Worm (Caenorhabditis elegans) whole organism, young adult: Measurements from ENCODE around the gene osm-1.

Experiments
- F23B12.7 ChIP-seq: sonication (generic microtip); optimal IDR thresholded peaks from 2 replicates; lab custom pipeline; 2017; ENCODE audit warnings: missing genetic modification characterization, mild to moderate bottlenecking, missing compliant biosample characterization, antibody characterized with exemption, moderate library complexity; ENCODE audit not compliant: insufficient read depth
- ceh-100 ChIP-seq: fragments of 200-800 bp; sonication (Bioruptor generic); IDR thresholded peaks from 2 replicates; pipeline ENCODE4 v1.3.6; 2022; ENCODE audit warnings: missing genetic modification reagents, missing genetic modification characterization, missing compliant biosample characterization
- ceh-79 ChIP-seq: sonication (generic microtip); optimal IDR thresholded peaks from 2 replicates; lab custom pipeline; 2017; ENCODE audit warnings: mild to moderate bottlenecking, missing genetic modification characterization, missing compliant biosample characterization
- dox-1 ChIP-seq: fragments of 200-800 bp; sonication (Bioruptor generic); IDR thresholded peaks from 2 replicates; pipeline ENCODE4 v1.3.6; 2022; ENCODE audit warnings: missing genetic modification reagents, missing genetic modification characterization, missing compliant biosample characterization
- lag-1 ChIP-seq: fragments of 200-800 bp; sonication (Bioruptor generic); IDR thresholded peaks from 2 replicates; pipeline ENCODE4 v1.3.6; 2022; ENCODE audit warnings: missing genetic modification reagents, missing genetic modification characterization, missing compliant biosample characterization
- madf-10 ChIP-seq: sonication (generic microtip); optimal IDR thresholded peaks from 2 replicates; lab custom pipeline; 2016; ENCODE audit warnings: mild to moderate bottlenecking, missing genetic modification characterization, missing compliant biosample characterization
- mel-28 ChIP-seq: sonication (generic microtip); optimal IDR thresholded peaks from 2 replicates; lab custom pipeline; 2016; ENCODE audit warnings: borderline replicate concordance, mild to moderate bottlenecking, missing genetic modification characterization, missing compliant biosample characterization
- nfya-2 ChIP-seq: fragments of 200-800 bp; sonication (Bioruptor generic); IDR thresholded peaks from 2 replicates; pipeline ENCODE4 v1.3.6; 2022; ENCODE audit warnings: missing genetic modification reagents, missing genetic modification characterization, missing compliant biosample characterization
- pha-4 ChIP-seq: fragments of 150-350 bp; sonication (generic microtip); optimal IDR thresholded peaks from 2 replicates; lab custom pipeline; 2014; ENCODE audit warnings: missing biosample characterization, missing genetic modification reagents, missing genetic modification characterization
- zim-3 ChIP-seq: sonication (generic microtip); optimal IDR thresholded peaks from 2 replicates; lab custom pipeline; 2017; ENCODE audit warnings: mild to moderate bottlenecking, missing genetic modification characterization, moderate library complexity, missing compliant biosample characterization

- peak; percentile 54 for TF ChIP-seq F23B12.7 (tag; lab: Kevin White, UChicago)
- no peak for TF ChIP-seq ceh-79 (tag; lab: Kevin White, UChicago)
- TF ChIP-seq mel-28 = no peak
- TF ChIP-seq lag-1 (GFP tag; lab: Robert Waterston, UW) = no peak
- peak; percentile 69 for TF ChIP-seq dox-1 (GFP tag; lab: Robert Waterston, UW)
- TF ChIP-seq ceh-100 (GFP tag; lab: Robert Waterston, UW) = no peak
- no peak for TF ChIP-seq zim-3 (tag; lab: Kevin White, UChicago)
- TF ChIP-seq pha-4 = no peak
- no peak for TF ChIP-seq nfya-2
- TF ChIP-seq madf-10 = peak; percentile 32
Measured at ce11 chrX:16551318-16551717, 10.8 kb downstream of the osm-1 start.
